Fruit fly (Drosophila melanogaster): ENCODE data around the gene PolE1.

PolE1 gene

dm6 chr3R:23318928-23319327 lies 29.0 kb upstream of the PolE1 start:
- TF ChIP-seq CG8301 (tag; optimal IDR thresholded peaks at IDR 0.05) (peak; percentile 26), Snoo (tag; optimal IDR thresholded peaks at IDR 0.05) (no peak), rn (GFP tag; IDR thresholded peaks at IDR 0.05) (no peak), CG14655 (GFP tag; optimal IDR thresholded peaks at IDR 0.05) (peak; percentile 58), CG12605 (GFP tag; IDR thresholded peaks at IDR 0.05) (peak; percentile 72), gl (tag; optimal IDR thresholded peaks at IDR 0.05) (peak; percentile 55), fd96Ca (GFP tag; IDR thresholded peaks at IDR 0.05) (peak; percentile 46; the same call in 1 of the 3 replicates), CG15710 (tag; optimal IDR thresholded peaks at IDR 0.05) (peak; percentile 35), Pif1A (GFP tag; optimal IDR thresholded peaks at IDR 0.05) (peak; percentile 65), D1 (tag; optimal IDR thresholded peaks at IDR 0.05) (no peak), CG9948 (tag; optimal IDR thresholded peaks at IDR 0.05) (no peak), CG10348 (GFP tag; IDR thresholded peaks at IDR 0.05) (no peak), EcR (GFP tag; optimal IDR thresholded peaks at IDR 0.05) (no peak), CG8159 (tag; optimal IDR thresholded peaks at IDR 0.05) (peak; percentile 31), CG17806 (tag; optimal IDR thresholded peaks at IDR 0.05) (peak; percentile 15), CG4496 (GFP tag; IDR thresholded peaks at IDR 0.05) (peak; percentile 54; the same call in 2 of the 3 replicates), Ets98B (GFP tag; IDR thresholded peaks at IDR 0.05) (no peak), CG32121 (GFP tag; IDR thresholded peaks at IDR 0.05) (no peak), CG13204 (GFP tag; optimal IDR thresholded peaks at IDR 0.05) (peak; percentile 33), Pif1B (GFP tag; optimal IDR thresholded peaks at IDR 0.05) (peak; percentile 47), CG34367 (tag; optimal IDR thresholded peaks at IDR 0.05) (no peak)

- no peak for TF ChIP-seq Pif1A (GFP tag; optimal IDR thresholded peaks at IDR 0.05)
- no peak for TF ChIP-seq CG12605 (GFP tag; IDR thresholded peaks at IDR 0.05)
- no peak for TF ChIP-seq CG32121 (GFP tag; IDR thresholded peaks at IDR 0.05)
- TF ChIP-seq CG8301 (tag; optimal IDR thresholded peaks at IDR 0.05), result no peak
- TF ChIP-seq CG10348 (GFP tag; IDR thresholded peaks at IDR 0.05), result no peak
- no peak for TF ChIP-seq CG8159 (tag; optimal IDR thresholded peaks at IDR 0.05)
- no peak for TF ChIP-seq CG34367 (tag; optimal IDR thresholded peaks at IDR 0.05)
- TF ChIP-seq Ets98B (GFP tag; IDR thresholded peaks at IDR 0.05), result no peak
- no peak for TF ChIP-seq EcR (GFP tag; optimal IDR thresholded peaks at IDR 0.05)
Measured at dm6 chr3R:23320251-23320650, 27.7 kb upstream of the PolE1 start.

- TF ChIP-seq gl (tag; optimal IDR thresholded peaks at IDR 0.05) (no peak), Pif1B (GFP tag; optimal IDR thresholded peaks at IDR 0.05) (no peak), EcR (GFP tag; optimal IDR thresholded peaks at IDR 0.05) (peak; percentile 48), CG13204 (GFP tag; optimal IDR thresholded peaks at IDR 0.05) (peak; percentile 49), CG32121 (GFP tag; IDR thresholded peaks at IDR 0.05) (no peak), CG12605 (GFP tag; IDR thresholded peaks at IDR 0.05) (no peak), D1 (tag; optimal IDR thresholded peaks at IDR 0.05) (no peak), CG8159 (tag; optimal IDR thresholded peaks at IDR 0.05) (peak; percentile 6), CG17806 (tag; optimal IDR thresholded peaks at IDR 0.05) (no peak), Pif1A (GFP tag; optimal IDR thresholded peaks at IDR 0.05) (peak; percentile 10), CG9948 (tag; optimal IDR thresholded peaks at IDR 0.05) (peak; percentile 4), CG14655 (GFP tag; optimal IDR thresholded peaks at IDR 0.05) (peak; percentile 55), fd96Ca (GFP tag; IDR thresholded peaks at IDR 0.05) (peak; percentile 51; the same call in 2 of the 3 replicates), CG10348 (GFP tag; IDR thresholded peaks at IDR 0.05) (no peak), CG34367 (tag; optimal IDR thresholded peaks at IDR 0.05) (no peak), rn (GFP tag; IDR thresholded peaks at IDR 0.05) (no peak), Ets98B (GFP tag; IDR thresholded peaks at IDR 0.05) (no peak), Snoo (tag; optimal IDR thresholded peaks at IDR 0.05) (no peak), CG4496 (GFP tag; IDR thresholded peaks at IDR 0.05) (peak; percentile 35; the same call in 1 of the 3 replicates), CG15710 (tag; optimal IDR thresholded peaks at IDR 0.05) (no peak), CG8301 (tag; optimal IDR thresholded peaks at IDR 0.05) (peak; percentile 64)
Measured at dm6 chr3R:23323639-23324350, 24.1 kb upstream of the PolE1 start.

- TF ChIP-seq rn (GFP tag; IDR thresholded peaks at IDR 0.05) (no peak), gl (tag; optimal IDR thresholded peaks at IDR 0.05) (no peak), CG13204 (GFP tag; optimal IDR thresholded peaks at IDR 0.05) (peak; percentile 62), Pif1B (GFP tag; optimal IDR thresholded peaks at IDR 0.05) (no peak)
Measured at dm6 chr3R:23325710-23326109, 22.2 kb upstream of the PolE1 start.

- TF ChIP-seq fd96Ca (GFP tag; IDR thresholded peaks at IDR 0.05), result peak; percentile 98
- TF ChIP-seq CG10348 (GFP tag; IDR thresholded peaks at IDR 0.05), result peak; percentile 70
- peak; percentile 98 for TF ChIP-seq CG8301 (tag; optimal IDR thresholded peaks at IDR 0.05)
- TF ChIP-seq D1 (tag; optimal IDR thresholded peaks at IDR 0.05), result peak; percentile 76
- peak; percentile 91 for TF ChIP-seq CG12605 (GFP tag; IDR thresholded peaks at IDR 0.05)
- TF ChIP-seq Ets98B (GFP tag; IDR thresholded peaks at IDR 0.05), result peak; percentile 96
- peak; percentile 90 for TF ChIP-seq CG13204 (GFP tag; optimal IDR thresholded peaks at IDR 0.05)
- peak; percentile 89 for TF ChIP-seq CG32121 (GFP tag; IDR thresholded peaks at IDR 0.05)
- TF ChIP-seq CG14655 (GFP tag; optimal IDR thresholded peaks at IDR 0.05), result peak; percentile 98
- TF ChIP-seq rn (GFP tag; IDR thresholded peaks at IDR 0.05), result peak; percentile 93
- peak; percentile 97 for TF ChIP-seq CG4496 (GFP tag; IDR thresholded peaks at IDR 0.05)
- TF ChIP-seq CG15710 (tag; optimal IDR thresholded peaks at IDR 0.05), result peak; percentile 97
- TF ChIP-seq CG34367 (tag; optimal IDR thresholded peaks at IDR 0.05), result peak; percentile 98
- peak; percentile 96 for TF ChIP-seq Pif1A (GFP tag; optimal IDR thresholded peaks at IDR 0.05)
- TF ChIP-seq gl (tag; optimal IDR thresholded peaks at IDR 0.05), result peak; percentile 97
- TF ChIP-seq Snoo (tag; optimal IDR thresholded peaks at IDR 0.05), result peak; percentile 69
- TF ChIP-seq Pif1B (GFP tag; optimal IDR thresholded peaks at IDR 0.05), result peak; percentile 95
- peak; percentile 97 for TF ChIP-seq CG17806 (tag; optimal IDR thresholded peaks at IDR 0.05)
- peak; percentile 97 for TF ChIP-seq CG8159 (tag; optimal IDR thresholded peaks at IDR 0.05)
- TF ChIP-seq CG9948 (tag; optimal IDR thresholded peaks at IDR 0.05), result peak; percentile 97
- TF ChIP-seq EcR (GFP tag; optimal IDR thresholded peaks at IDR 0.05), result peak; percentile 90
Measured at dm6 chr3R:23326292-23326691, 21.6 kb upstream of the PolE1 start.

All from whole organism, pupa.